Fruit fly (Drosophila melanogaster) whole organism, embryonic: ENCODE results near the gene WASp.
A peak's percentile ranks its signal among the peaks of the same experiment; 100 is the strongest.

Source experiments
- ATbp ChIP-seq: fragments of 200-800 bp; sonication (Bioruptor generic); optimal IDR thresholded peaks from 2 replicates; lab custom pipeline; 2017; ENCODE audit warnings: missing biosample characterization, mild to moderate bottlenecking, missing genetic modification characterization, missing genetic modification reagents
- Atf3 ChIP-seq: fragments of 200-800 bp; sonication (Bioruptor generic); optimal IDR thresholded peaks from 3 replicates; lab custom pipeline; 2016; ENCODE audit warnings: missing biosample characterization, missing genetic modification characterization
- BEAF-32 ChIP-seq: fragments of 200-800 bp; sonication (Bioruptor generic); optimal IDR thresholded peaks from 3 replicates; lab custom pipeline; 2017; ENCODE audit warnings: missing biosample characterization, missing genetic modification characterization, mild to moderate bottlenecking, moderate library complexity, missing genetic modification reagents
- CG1024 ChIP-seq: fragments of 200-800 bp; sonication (Bioruptor generic); IDR thresholded peaks from 2 replicates; pipeline ENCODE4 v1.3.6; 2022; ENCODE audit warnings: missing biosample characterization, missing genetic modification characterization
- CG10321 ChIP-seq: fragments of 200-800 bp; sonication (Bioruptor generic); IDR thresholded peaks from 2 replicates; pipeline ENCODE4 v1.3.6; 2022; ENCODE audit warnings: missing biosample characterization, missing genetic modification characterization
- CG10979 ChIP-seq: fragments of 200-800 bp; sonication (Bioruptor generic); optimal IDR thresholded peaks from 2 replicates; lab custom pipeline; 2018; ENCODE audit warnings: missing biosample characterization, mild to moderate bottlenecking, missing genetic modification characterization, moderate library complexity
- CG12155 ChIP-seq: fragments of 200-800 bp; sonication (Bioruptor generic); optimal IDR thresholded peaks from 3 replicates; lab custom pipeline; 2016; ENCODE audit warnings: missing biosample characterization, missing genetic modification characterization
- CG12299 ChIP-seq: fragments of 200-800 bp; sonication (Bioruptor generic); optimal IDR thresholded peaks from 2 replicates; lab custom pipeline; 2018; ENCODE audit warnings: missing biosample characterization, mild to moderate bottlenecking, missing genetic modification characterization
- CG13624 ChIP-seq: fragments of 200-800 bp; sonication (Bioruptor generic); optimal IDR thresholded peaks from 2 replicates; lab custom pipeline; 2016; ENCODE audit warnings: missing biosample characterization, missing genetic modification characterization
- CG13775 ChIP-seq: fragments of 200-800 bp; sonication (Bioruptor generic); optimal IDR thresholded peaks from 3 replicates; lab custom pipeline; 2017; ENCODE audit warnings: missing biosample characterization, mild to moderate bottlenecking, missing genetic modification characterization
- CG16863 ChIP-seq: fragments of 200-800 bp; sonication (Bioruptor generic); optimal IDR thresholded peaks from 3 replicates; lab custom pipeline; 2016; ENCODE audit warnings: missing biosample characterization, missing genetic modification characterization
- CG17802 ChIP-seq: fragments of 200-800 bp; sonication (Bioruptor generic); optimal IDR thresholded peaks from 2 replicates; lab custom pipeline; 2018; ENCODE audit warnings: missing biosample characterization, mild to moderate bottlenecking, missing genetic modification characterization, moderate library complexity
- CG18262 ChIP-seq: fragments of 200-800 bp; optimal IDR thresholded peaks from 3 replicates; lab custom pipeline; 2019; ENCODE audit warnings: missing biosample characterization, mild to moderate bottlenecking, missing genetic modification characterization, moderate library complexity
- CG34224 ChIP-seq: fragments of 200-800 bp; sonication (Bioruptor generic); IDR thresholded peaks from 3 replicates; pipeline ENCODE4 v1.3.6; 2022; ENCODE audit warnings: missing biosample characterization, missing genetic modification characterization; ENCODE audit not compliant: partially characterized antibody
- CG34422 ChIP-seq: fragments of 200-800 bp; sonication (Bioruptor generic); IDR thresholded peaks from 3 replicates; pipeline ENCODE4 v1.3.6; 2022; ENCODE audit warnings: missing biosample characterization, missing genetic modification characterization
- CG4424 ChIP-seq: fragments of 200-800 bp; sonication (Bioruptor generic); optimal IDR thresholded peaks from 3 replicates; lab custom pipeline; 2016; ENCODE audit warnings: missing biosample characterization, missing genetic modification characterization
- CG6272 ChIP-seq: fragments of 200-800 bp; sonication (Bioruptor generic); IDR thresholded peaks from 2 replicates; pipeline ENCODE4 v1.3.6; 2022; ENCODE audit warnings: missing biosample characterization, missing genetic modification characterization
- CG7963 ChIP-seq: fragments of 200-800 bp; sonication (Bioruptor generic); IDR thresholded peaks from 3 replicates; pipeline ENCODE4 v1.3.6; 2022; ENCODE audit warnings: missing biosample characterization, missing genetic modification characterization; ENCODE audit not compliant: partially characterized antibody
- CG8281 ChIP-seq: fragments of 200-800 bp; sonication (Bioruptor generic); optimal IDR thresholded peaks from 2 replicates; lab custom pipeline; 2018; ENCODE audit warnings: missing biosample characterization, mild to moderate bottlenecking, missing genetic modification characterization, moderate library complexity
- CG9609 ChIP-seq: fragments of 200-800 bp; sonication (Bioruptor generic); optimal IDR thresholded peaks from 3 replicates; lab custom pipeline; 2016; ENCODE audit warnings: missing biosample characterization, missing genetic modification characterization
- CG9727 ChIP-seq: fragments of 200-800 bp; sonication (Bioruptor generic); optimal IDR thresholded peaks from 3 replicates; lab custom pipeline; 2017; ENCODE audit warnings: missing biosample characterization, mild to moderate bottlenecking, missing genetic modification characterization
- Dbx ChIP-seq: fragments of 200-800 bp; sonication (Bioruptor generic); IDR thresholded peaks from 3 replicates; pipeline ENCODE4 v1.3.6; 2022; ENCODE audit warnings: missing biosample characterization, missing genetic modification characterization
- ERR ChIP-seq: fragments of 200-800 bp; sonication (Bioruptor generic); optimal IDR thresholded peaks from 2 replicates; lab custom pipeline; 2016; ENCODE audit warnings: missing biosample characterization, missing genetic modification characterization
- Eip74EF ChIP-seq, 2 experiments: fragments of 200-800 bp in 1 of 2; fragments of >200 bp in 1 of 2; sonication (Bioruptor generic) in 1 of 2; optimal IDR thresholded peaks; 2 replicates each; lab custom pipeline; 2017 to 2019; ENCODE audit warnings: missing biosample characterization in 2 of 2, missing genetic modification characterization in 2 of 2, mild to moderate bottlenecking in 1 of 2, moderate library complexity in 1 of 2
- Elba2 ChIP-seq: fragments of 200-800 bp; sonication (Bioruptor generic); optimal IDR thresholded peaks from 3 replicates; lab custom pipeline; 2016; ENCODE audit warnings: missing biosample characterization, missing genetic modification characterization
- MBD-R2 ChIP-seq: fragments of 200-800 bp; sonication (Bioruptor generic); IDR thresholded peaks from 2 replicates; pipeline ENCODE4 v1.3.6; 2022; ENCODE audit warnings: missing biosample characterization, missing genetic modification characterization
- MESR4 ChIP-seq: fragments of 200-800 bp; sonication (Bioruptor generic); optimal IDR thresholded peaks from 2 replicates; lab custom pipeline; 2018; ENCODE audit warnings: missing biosample characterization, mild to moderate bottlenecking, missing genetic modification characterization, moderate library complexity
- Side ChIP-seq: fragments of 200-800 bp; sonication (Bioruptor generic); optimal IDR thresholded peaks from 2 replicates; lab custom pipeline; 2016; ENCODE audit warnings: missing biosample characterization, missing genetic modification characterization
- Six4 ChIP-seq: fragments of 200-800 bp; sonication (Bioruptor generic); optimal IDR thresholded peaks from 2 replicates; lab custom pipeline; 2016; ENCODE audit warnings: missing biosample characterization, missing genetic modification characterization
- Vsx1 ChIP-seq: fragments of 200-800 bp; sonication (Bioruptor generic); optimal IDR thresholded peaks from 2 replicates; lab custom pipeline; 2017; ENCODE audit warnings: missing biosample characterization, mild to moderate bottlenecking, missing genetic modification characterization, missing genetic modification reagents
- amos ChIP-seq: fragments of 200-800 bp; sonication (Bioruptor generic); IDR thresholded peaks from 2 replicates; pipeline ENCODE4 v1.3.6; 2022; ENCODE audit warnings: missing biosample characterization, missing genetic modification characterization; ENCODE audit not compliant: partially characterized antibody
- cad ChIP-seq: fragments of >200 bp; optimal IDR thresholded peaks from 2 replicates; lab custom pipeline; 2017; ENCODE audit warnings: missing biosample characterization, missing genetic modification characterization
- cg ChIP-seq: fragments of 200-800 bp; sonication (Bioruptor generic); optimal IDR thresholded peaks from 3 replicates; lab custom pipeline; 2019; ENCODE audit warnings: missing biosample characterization, mild to moderate bottlenecking, missing genetic modification characterization, moderate library complexity
- chif ChIP-seq, 2 experiments: fragments of 200-800 bp; sonication (Bioruptor generic); optimal IDR thresholded peaks; 3 replicates each; lab custom pipeline; 2016; ENCODE audit warnings: missing biosample characterization in 2 of 2, missing genetic modification characterization in 2 of 2
- dm ChIP-seq: fragments of 200-800 bp; sonication (Bioruptor generic); optimal IDR thresholded peaks from 3 replicates; lab custom pipeline; 2016; ENCODE audit warnings: missing biosample characterization, missing genetic modification characterization
- exex ChIP-seq: fragments of 200-800 bp; sonication (Bioruptor generic); optimal IDR thresholded peaks from 4 replicates; lab custom pipeline; 2018; ENCODE audit warnings: missing biosample characterization, mild to moderate bottlenecking, missing genetic modification characterization, moderate library complexity
- grau ChIP-seq: fragments of 200-800 bp; optimal IDR thresholded peaks from 3 replicates; lab custom pipeline; 2019; ENCODE audit warnings: missing biosample characterization, mild to moderate bottlenecking, missing genetic modification characterization, moderate library complexity
- lmd ChIP-seq: fragments of 200-800 bp; sonication (Bioruptor generic); IDR thresholded peaks from 2 replicates; pipeline ENCODE4 v1.3.6; 2022; ENCODE audit warnings: missing biosample characterization, missing genetic modification characterization
- odd ChIP-seq: fragments of 200-800 bp; sonication (Bioruptor generic); optimal IDR thresholded peaks from 2 replicates; lab custom pipeline; 2017; ENCODE audit warnings: missing biosample characterization, mild to moderate bottlenecking, missing genetic modification characterization
- pfk ChIP-seq: fragments of 200-800 bp; sonication (Bioruptor generic); optimal IDR thresholded peaks from 2 replicates; lab custom pipeline; 2018; ENCODE audit warnings: missing biosample characterization, mild to moderate bottlenecking, missing genetic modification characterization, moderate library complexity
- prd ChIP-seq, 3 experiments: fragments of >200 bp in 2 of 3; fragments of 200-800 bp in 1 of 3; sonication (Bioruptor generic) in 1 of 3; optimal IDR thresholded peaks in 2 of 3; IDR thresholded peaks in 1 of 3; 2 replicates in 2 of 3; 3 replicates in 1 of 3; pipeline versions ENCODE4 v1.3.6 to Lab custom; 2017 to 2022; ENCODE audit warnings: missing biosample characterization in 1 of 3, missing genetic modification characterization in 1 of 3
- pum ChIP-seq: fragments of 200-800 bp; sonication (Bioruptor generic); optimal IDR thresholded peaks from 2 replicates; lab custom pipeline; 2016; ENCODE audit warnings: missing biosample characterization, missing genetic modification characterization
- scrt ChIP-seq: fragments of 200-800 bp; sonication (Bioruptor generic); optimal IDR thresholded peaks from 2 replicates; lab custom pipeline; 2018; ENCODE audit warnings: missing biosample characterization, mild to moderate bottlenecking, missing genetic modification characterization, moderate library complexity
- sisA ChIP-seq: fragments of 200-800 bp; sonication (Bioruptor generic); IDR thresholded peaks from 2 replicates; pipeline ENCODE4 v1.3.6; 2022; ENCODE audit warnings: missing biosample characterization, missing genetic modification characterization
- sna ChIP-seq: fragments of 200-800 bp; sonication (Bioruptor generic); IDR thresholded peaks from 2 replicates; pipeline ENCODE4 v1.3.6; 2022; ENCODE audit warnings: missing biosample characterization, missing genetic modification characterization; ENCODE audit not compliant: partially characterized antibody
- sob ChIP-seq: fragments of 200-800 bp; sonication (Bioruptor generic); IDR thresholded peaks from 2 replicates; pipeline ENCODE4 v1.3.6; 2022; ENCODE audit warnings: missing biosample characterization, missing genetic modification characterization
- stc ChIP-seq: fragments of 200-800 bp; sonication (Bioruptor generic); IDR thresholded peaks from 2 replicates; pipeline ENCODE4 v1.3.6; 2022; ENCODE audit warnings: missing biosample characterization, missing genetic modification characterization
- unc-4 ChIP-seq: fragments of 200-800 bp; sonication (Bioruptor generic); IDR thresholded peaks from 2 replicates; pipeline ENCODE4 v1.3.6; 2022; ENCODE audit warnings: missing biosample characterization, missing genetic modification characterization; ENCODE audit not compliant: partially characterized antibody

Gene WASp

dm6 chr3R:28811677-28812465 lies 20.0 kb downstream of the WASp start, which contains the start of gene Prp39 (continued):
- no peak for TF ChIP-seq CG9609 (GFP tag; lab: Kevin White, UChicago)
- TF ChIP-seq CG13624 (GFP tag; lab: Kevin White, UChicago), result no peak
- peak; percentile 14 for TF ChIP-seq CG13775
- TF ChIP-seq CG1024 (GFP tag; lab: Robert Waterston, UW), result no peak
- no peak for TF ChIP-seq Six4
- TF ChIP-seq stc, result no peak
- TF ChIP-seq sna (GFP tag; lab: Robert Waterston, UW), result peak; percentile 53
- TF ChIP-seq CG6272 (GFP tag; lab: Robert Waterston, UW), result 0 out of 2 replicates have a peak, but pooled peaks have one; percentile 9
- no peak for TF ChIP-seq prd (optimal IDR thresholded peaks at IDR 0.05; lab: Kevin White, UChicago)
- TF ChIP-seq prd (GFP tag; IDR thresholded peaks at IDR 0.05; lab: Robert Waterston, UW), result peak; percentile 72; the same call in 2 of the 3 replicates
- peak; percentile 79 for TF ChIP-seq CG34224 (GFP tag; lab: Robert Waterston, UW)
- TF ChIP-seq CG7963 (GFP tag; lab: Robert Waterston, UW), result peak; percentile 31; the same call in 1 of the 3 replicates
- TF ChIP-seq CG10321 (GFP tag; lab: Robert Waterston, UW), result no peak
- TF ChIP-seq CG12299 (tag; lab: Kevin White, UChicago), result no peak
- no peak for TF ChIP-seq Vsx1 (GFP tag; lab: Kevin White, UChicago)
- TF ChIP-seq scrt, result no peak
- no peak for TF ChIP-seq Eip74EF (GFP tag; optimal IDR thresholded peaks at IDR 0.05; lab: Kevin White, UChicago)
- TF ChIP-seq exex (tag; lab: Kevin White, UChicago), result no peak
- no peak for TF ChIP-seq chif (GFP tag; optimal IDR thresholded peaks at IDR 0.05; lab: Kevin White, UChicago)
- no peak for TF ChIP-seq Side (GFP tag; lab: Kevin White, UChicago)
- TF ChIP-seq CG18262 (tag; lab: Kevin White, UChicago), result no peak
- TF ChIP-seq grau (tag; lab: Kevin White, UChicago), result peak; percentile 0
- TF ChIP-seq CG16863 (GFP tag; lab: Kevin White, UChicago), result no peak
- TF ChIP-seq dm (GFP tag; lab: Kevin White, UChicago), result peak; percentile 55
- TF ChIP-seq CG12155 (GFP tag; lab: Kevin White, UChicago), result peak; percentile 6
- no peak; the same call in 1 of the 2 replicates for TF ChIP-seq lmd (GFP tag; lab: Robert Waterston, UW)
- peak; percentile 75 for TF ChIP-seq BEAF-32 (GFP tag; lab: Kevin White, UChicago)
- TF ChIP-seq CG17802 (tag; lab: Kevin White, UChicago), result no peak
- TF ChIP-seq Dbx (GFP tag; lab: Robert Waterston, UW), result peak; percentile 29; the same call in 1 of the 3 replicates
- TF ChIP-seq amos, result peak; percentile 72
- peak; percentile 39; the same call in 1 of the 2 replicates for TF ChIP-seq sob (GFP tag; lab: Robert Waterston, UW)
- TF ChIP-seq CG10979, result peak; percentile 5
- TF ChIP-seq CG9727 (GFP tag; lab: Kevin White, UChicago), result peak; percentile 12
- peak; percentile 79 for TF ChIP-seq MESR4 (GFP tag; lab: Kevin White, UChicago)
- TF ChIP-seq ERR, result no peak
- peak; percentile 74 for TF ChIP-seq unc-4 (GFP tag; lab: Robert Waterston, UW)
- TF ChIP-seq cad (GFP tag; lab: Kevin White, UChicago), result no peak
- no peak for TF ChIP-seq cg (GFP tag; lab: Kevin White, UChicago)
- no peak for TF ChIP-seq pum
- TF ChIP-seq ATbp (GFP tag; lab: Kevin White, UChicago), result no peak
- no peak for TF ChIP-seq Elba2 (GFP tag; lab: Kevin White, UChicago)
- TF ChIP-seq CG4424 (GFP tag; lab: Kevin White, UChicago), result peak; percentile 40
- no peak for TF ChIP-seq odd
- peak; percentile 60 for TF ChIP-seq CG34422 (GFP tag; lab: Robert Waterston, UW)
- no peak for TF ChIP-seq CG8281 (tag; lab: Kevin White, UChicago)
- TF ChIP-seq MBD-R2 (GFP tag; lab: Robert Waterston, UW), result peak; percentile 38; the same call in 1 of the 2 replicates
- no peak for TF ChIP-seq pfk
- TF ChIP-seq Atf3 (GFP tag; lab: Kevin White, UChicago), result no peak
- TF ChIP-seq sisA (GFP tag; lab: Robert Waterston, UW), result peak; percentile 22; the same call in 1 of the 2 replicates
